Worm (Caenorhabditis elegans): Measurements from ENCODE around the gene asp-4.

DNA sequence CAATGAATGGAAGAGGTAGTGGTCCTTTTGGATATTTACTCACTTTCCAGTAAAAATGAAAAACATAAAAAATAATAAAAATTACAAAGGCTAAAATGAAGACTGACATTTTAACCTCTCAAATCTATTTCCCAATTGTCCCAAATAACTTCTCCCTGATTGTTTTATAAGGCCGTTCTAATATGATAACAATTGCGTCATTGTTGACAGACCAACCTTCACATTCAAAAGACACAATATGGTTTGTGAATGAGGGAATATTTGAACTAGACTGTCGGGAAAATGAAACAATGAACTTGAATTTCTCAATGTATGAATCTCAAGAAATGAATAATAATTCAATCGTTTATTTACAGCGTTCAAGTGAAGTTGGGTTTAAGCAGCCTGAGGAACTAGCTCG is 46.0 kb upstream of the asp-4 start, which contains the start of gene cyp-14A1:
- no peak for TF ChIP-seq nhr-12 (tag; optimal IDR thresholded peaks at IDR 0.05)
- no peak for TF ChIP-seq lin-13 (tag; optimal IDR thresholded peaks at IDR 0.05)
- no peak for TF ChIP-seq unc-62 (GFP tag; optimal IDR thresholded peaks at IDR 0.05)
- TF ChIP-seq sptf-1 (tag; optimal IDR thresholded peaks at IDR 0.05): no peak
- no peak for TF ChIP-seq blmp-1 (tag; optimal IDR thresholded peaks at IDR 0.05)
- TF ChIP-seq ceh-39 (tag; optimal IDR thresholded peaks at IDR 0.05): no peak
- no peak for TF ChIP-seq snpc-4 (tag; optimal IDR thresholded peaks at IDR 0.05)
- TF ChIP-seq elt-1 (tag; optimal IDR thresholded peaks at IDR 0.05; ENCODE audit: borderline replicate concordance, insufficient read depth): no peak
- no peak for TF ChIP-seq pha-4 (tag; optimal IDR thresholded peaks at IDR 0.05)
- TF ChIP-seq bed-3 (GFP tag; optimal IDR thresholded peaks at IDR 0.05): no peak
- no peak for TF ChIP-seq nhr-237 (tag; optimal IDR thresholded peaks at IDR 0.05)
- no peak for TF ChIP-seq drap-1 (GFP tag; optimal IDR thresholded peaks at IDR 0.05)
- TF ChIP-seq unc-39 (tag; optimal IDR thresholded peaks at IDR 0.05): no peak
